Worm (Caenorhabditis elegans): Measurements from ENCODE around the gene nhr-180.

- TF ChIP-seq dao-5 (tag; optimal IDR thresholded peaks at IDR 0.05) (no peak), him-1 (tag; optimal IDR thresholded peaks at IDR 0.05) (no peak), W03F9.2 (tag; optimal IDR thresholded peaks at IDR 0.05) (no peak)
These were observed 2.9 kb downstream of the nhr-180 start, which contains the start of the genes F31F4.11 and srh-266 for ce11 chrV:664337-664847.

Data from whole organism, L4/young adult.